Worm (Caenorhabditis elegans) whole organism, L4/young adult: ENCODE data around the gene degl-2.

Experiments used
- W03F9.2 ChIP-seq: fragments of 150-350 bp; optimal IDR thresholded peaks from 2 replicates; lab custom pipeline; 2014; ENCODE audit warnings: missing biosample characterization, missing genetic modification characterization
- dao-5 ChIP-seq: sonication (generic microtip); optimal IDR thresholded peaks from 2 replicates; lab custom pipeline; 2016; ENCODE audit warnings: missing genotype, missing genetic modification characterization, moderate library complexity, missing compliant biosample characterization
- him-1 ChIP-seq: sonication (generic microtip); optimal IDR thresholded peaks from 2 replicates; lab custom pipeline; 2016; ENCODE audit warnings: missing genotype, missing genetic modification reagents, missing genetic modification characterization, missing compliant biosample characterization

ce11 chrIV:9669969-9670368 is 26.7 kb downstream of the degl-2 start:
- no peak for TF ChIP-seq him-1 (tag; lab: Kevin White, UChicago)
- TF ChIP-seq W03F9.2 (tag; lab: Kevin White, UChicago) = no peak
- TF ChIP-seq dao-5 (tag; lab: Kevin White, UChicago) = no peak
